Worm (Caenorhabditis elegans): ENCODE measurements around the gene aak-2.

The aak-2 gene

DNA sequence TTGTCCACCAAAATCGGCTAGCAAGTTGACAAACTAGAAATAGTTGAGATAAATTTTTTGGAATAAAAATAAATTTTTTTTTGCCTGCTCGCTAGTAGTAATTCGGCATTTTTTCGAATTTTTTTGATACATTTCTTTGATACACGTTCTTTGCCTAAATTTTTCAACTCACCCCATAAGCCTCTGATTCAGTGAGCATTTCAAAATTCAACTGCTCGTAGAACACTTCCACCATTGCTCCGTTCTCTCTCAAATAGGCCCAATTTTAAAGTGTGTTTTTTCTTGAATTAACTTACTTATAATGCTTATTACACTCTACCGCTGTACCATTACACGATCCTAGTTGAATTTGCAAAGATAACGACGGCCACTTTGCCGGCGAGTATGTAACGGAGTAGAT lies 7.7 kb downstream of the aak-2 start:
- TF ChIP-seq nhr-76 (tag; optimal IDR thresholded peaks at IDR 0.05) (no peak), ceh-28 (tag; optimal IDR thresholded peaks at IDR 0.05) (no peak), unc-39 (tag; optimal IDR thresholded peaks at IDR 0.05) (no peak), ceh-82 (tag; optimal IDR thresholded peaks at IDR 0.05) (no peak), ceh-9 (tag; optimal IDR thresholded peaks at IDR 0.05) (no peak), sea-2 (GFP tag; optimal IDR thresholded peaks at IDR 0.05) (no peak), lin-39 (tag; optimal IDR thresholded peaks at IDR 0.05) (no peak), ceh-16 (tag; optimal IDR thresholded peaks at IDR 0.05) (no peak), nhr-12 (tag; optimal IDR thresholded peaks at IDR 0.05) (no peak), jun-1 (tag; optimal IDR thresholded peaks at IDR 0.05) (no peak), nhr-23 (tag; optimal IDR thresholded peaks at IDR 0.05) (no peak), fkh-2 (tag; optimal IDR thresholded peaks at IDR 0.05) (no peak), elt-2 (tag; optimal IDR thresholded peaks at IDR 0.05) (peak; percentile 5), mdl-1 (tag; optimal IDR thresholded peaks at IDR 0.05) (no peak), fos-1 (tag; optimal IDR thresholded peaks at IDR 0.05) (no peak), egl-27 (tag; optimal IDR thresholded peaks at IDR 0.05) (no peak), ama-1 (optimal IDR thresholded peaks at IDR 0.05) (peak; percentile 7)

DNA sequence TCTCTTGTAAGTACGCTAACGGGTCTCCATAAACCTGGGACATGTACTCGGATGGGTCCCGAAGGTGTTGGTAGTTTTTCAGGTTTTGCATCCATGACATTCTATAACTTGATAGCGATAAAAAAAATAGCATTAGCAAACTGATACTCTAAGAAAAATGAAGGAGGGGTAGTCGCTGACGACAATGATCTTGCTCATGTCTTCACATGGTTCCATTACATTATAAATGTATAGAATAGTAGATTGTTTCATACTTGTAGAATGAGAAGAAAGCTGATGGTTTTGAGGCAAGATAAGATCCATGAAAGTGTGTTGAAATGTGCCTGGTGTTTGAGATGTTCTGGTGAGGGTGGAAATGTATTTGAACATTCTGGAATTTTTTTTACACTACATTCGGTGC lies 11.1 kb downstream of the aak-2 start, which contains the start of gene mec-4:
TSS of gene mec-4 (minus strand) at position 101 of the 400 bp plus-strand sequence.
- TF ChIP-seq aly-2 (tag; optimal IDR thresholded peaks at IDR 0.05): no peak
- no peak for TF ChIP-seq ceh-16 (tag; optimal IDR thresholded peaks at IDR 0.05)
- no peak for TF ChIP-seq mml-1 (tag; optimal IDR thresholded peaks at IDR 0.05)
- no peak for TF ChIP-seq jun-1 (tag; optimal IDR thresholded peaks at IDR 0.05)
- no peak for TF ChIP-seq fos-1 (tag; optimal IDR thresholded peaks at IDR 0.05)
- TF ChIP-seq egl-27 (tag; optimal IDR thresholded peaks at IDR 0.05): no peak
- TF ChIP-seq nhr-23 (tag; optimal IDR thresholded peaks at IDR 0.05): no peak
- no peak for TF ChIP-seq pqm-1 (tag; optimal IDR thresholded peaks at IDR 0.05)
- no peak for TF ChIP-seq egl-5 (tag; optimal IDR thresholded peaks at IDR 0.05)
- TF ChIP-seq nhr-28 (tag; optimal IDR thresholded peaks at IDR 0.05): no peak
- TF ChIP-seq elt-1 (tag; optimal IDR thresholded peaks at IDR 0.05): no peak
- no peak for TF ChIP-seq nhr-43 (tag; optimal IDR thresholded peaks at IDR 0.05; ENCODE audit: poor library complexity, severe bottlenecking)
- no peak for TF ChIP-seq hmg-11 (tag; optimal IDR thresholded peaks at IDR 0.05)
- TF ChIP-seq zag-1 (tag; optimal IDR thresholded peaks at IDR 0.05): no peak
- no peak for TF ChIP-seq fkh-10 (GFP tag; optimal IDR thresholded peaks at IDR 0.05)
- no peak for TF ChIP-seq ama-1 (optimal IDR thresholded peaks at IDR 0.05)
- no peak for TF ChIP-seq nhr-25 (tag; optimal IDR thresholded peaks at IDR 0.05)
- TF ChIP-seq ceh-9 (tag; optimal IDR thresholded peaks at IDR 0.05): no peak
- TF ChIP-seq elt-3 (tag; optimal IDR thresholded peaks at IDR 0.05): no peak

ce11 chrX:16808526-16808925 lies 12.6 kb downstream of the aak-2 start:
- TF ChIP-seq mml-1 (tag; optimal IDR thresholded peaks at IDR 0.05) (no peak), sea-2 (GFP tag; optimal IDR thresholded peaks at IDR 0.05) (no peak), daf-12 (tag; optimal IDR thresholded peaks at IDR 0.05) (no peak)

DNA sequence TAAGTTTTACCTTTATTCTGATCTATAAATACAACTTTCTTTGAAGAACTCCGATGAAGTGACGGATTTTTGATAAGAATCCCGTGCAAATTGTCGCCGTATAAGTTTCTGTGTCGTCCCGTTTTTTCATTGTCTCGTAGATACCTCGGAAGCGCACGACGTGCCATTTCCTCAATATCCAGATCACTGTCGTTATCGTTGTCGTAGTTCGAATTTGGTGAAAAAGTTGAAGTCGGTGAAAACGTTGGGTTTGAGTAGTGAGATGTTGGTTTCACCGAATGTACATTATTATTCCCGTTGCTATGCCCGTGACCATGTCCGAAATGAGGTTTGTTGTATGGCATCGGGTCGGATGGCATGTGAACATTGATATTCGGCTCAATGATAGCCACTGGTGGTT lies 13.8 kb downstream of the aak-2 start:
- TF ChIP-seq nhr-23 (tag; optimal IDR thresholded peaks at IDR 0.05): no peak
- no peak for TF ChIP-seq snpc-4 (tag; optimal IDR thresholded peaks at IDR 0.05)
- TF ChIP-seq ztf-11 (tag; optimal IDR thresholded peaks at IDR 0.05): no peak
- TF ChIP-seq elt-1 (tag; optimal IDR thresholded peaks at IDR 0.05): no peak
- no peak for TF ChIP-seq egl-5 (tag; optimal IDR thresholded peaks at IDR 0.05)
- no peak for TF ChIP-seq lsy-12 (tag; optimal IDR thresholded peaks at IDR 0.05)
- TF ChIP-seq aly-2 (tag; optimal IDR thresholded peaks at IDR 0.05): no peak
- TF ChIP-seq zag-1 (tag; optimal IDR thresholded peaks at IDR 0.05): no peak
- no peak for TF ChIP-seq nhr-28 (tag; optimal IDR thresholded peaks at IDR 0.05)
- TF ChIP-seq ama-1 (optimal IDR thresholded peaks at IDR 0.05): no peak
- TF ChIP-seq skn-1 (tag; optimal IDR thresholded peaks at IDR 0.05): no peak
- TF ChIP-seq ztf-4 (tag; optimal IDR thresholded peaks at IDR 0.05): no peak
- TF ChIP-seq fkh-10 (GFP tag; optimal IDR thresholded peaks at IDR 0.05): no peak
- TF ChIP-seq tbx-2 (tag; optimal IDR thresholded peaks at IDR 0.05): no peak
- no peak for TF ChIP-seq mdl-1 (tag; optimal IDR thresholded peaks at IDR 0.05)
- no peak for TF ChIP-seq nhr-67 (tag; optimal IDR thresholded peaks at IDR 0.05)
- no peak for TF ChIP-seq R02D3.7 (tag; optimal IDR thresholded peaks at IDR 0.05)
